Fruit fly (Drosophila melanogaster): ENCODE results near the gene nmo.

- TF ChIP-seq Hr39 (GFP tag; optimal IDR thresholded peaks at IDR 0.05): no peak
- peak; percentile 92 for TF ChIP-seq CG16779 (tag; optimal IDR thresholded peaks at IDR 0.05)
- no peak for TF ChIP-seq Smox (GFP tag; optimal IDR thresholded peaks at IDR 0.05)
- peak; percentile 90 for TF ChIP-seq Ets96B (tag; optimal IDR thresholded peaks at IDR 0.05)
These were observed 117.3 kb downstream of the nmo start for dm6 chr3L:8096106-8096558.

Data from whole organism, prepupa.